Worm (Caenorhabditis elegans): ENCODE results near the gene F39G3.4.

Gene F39G3.4

ce11 chrV:4742190-4742589 lies 17.6 kb downstream of the F39G3.4 start, which contains the start of gene ugt-61:
Gene ugt-61, plus strand, starts transcription at chrV:4742422.
- TF ChIP-seq nhr-28 (tag; optimal IDR thresholded peaks at IDR 0.05) = no peak
- TF ChIP-seq nhr-77 (tag; optimal IDR thresholded peaks at IDR 0.05) = peak; percentile 29
- TF ChIP-seq fos-1 (tag; optimal IDR thresholded peaks at IDR 0.05) = no peak
- no peak for TF ChIP-seq fkh-4 (tag; optimal IDR thresholded peaks at IDR 0.05; ENCODE audit: borderline replicate concordance)
- TF ChIP-seq nhr-11 (tag; optimal IDR thresholded peaks at IDR 0.05) = no peak
- no peak for TF ChIP-seq ztf-4 (tag; optimal IDR thresholded peaks at IDR 0.05)
- TF ChIP-seq fkh-10 (GFP tag; optimal IDR thresholded peaks at IDR 0.05) = no peak
- TF ChIP-seq nhr-237 (tag; optimal IDR thresholded peaks at IDR 0.05) = no peak
- TF ChIP-seq grh-1 (GFP tag; IDR thresholded peaks at IDR 0.05) = no peak
- TF ChIP-seq lsy-2 (tag; optimal IDR thresholded peaks at IDR 0.05) = no peak
- no peak for TF ChIP-seq lir-3 (tag; optimal IDR thresholded peaks at IDR 0.05; ENCODE audit: poor library complexity)
- TF ChIP-seq lin-35 (GFP tag; optimal IDR thresholded peaks at IDR 0.05) = peak in 1 of 2 experiments; percentile 15
- no peak for TF ChIP-seq unc-98 (GFP tag; IDR thresholded peaks at IDR 0.05)
- TF ChIP-seq nhr-71 (tag; optimal IDR thresholded peaks at IDR 0.05) = no peak
- TF ChIP-seq ceh-63 (GFP tag; optimal IDR thresholded peaks at IDR 0.05) = no peak
- TF ChIP-seq skn-1 (tag; optimal IDR thresholded peaks at IDR 0.05) = no peak
- no peak for TF ChIP-seq pag-3 (tag; optimal IDR thresholded peaks at IDR 0.05; ENCODE audit: borderline replicate concordance, insufficient read depth)
- TF ChIP-seq F16B12.6 (tag; optimal IDR thresholded peaks at IDR 0.05) = no peak
- TF ChIP-seq unc-130 (tag; optimal IDR thresholded peaks at IDR 0.05) = no peak
- no peak for TF ChIP-seq Y116A8C.19 (tag; optimal IDR thresholded peaks at IDR 0.05; ENCODE audit: borderline replicate concordance)
- TF ChIP-seq fkh-8 (tag; optimal IDR thresholded peaks at IDR 0.05) = no peak
- TF ChIP-seq nhr-84 (tag; optimal IDR thresholded peaks at IDR 0.05) = no peak
- peak in 1 of 3 experiments; percentile 2 for TF ChIP-seq dpl-1 (GFP tag; optimal IDR thresholded peaks at IDR 0.05)
- no peak for TF ChIP-seq unc-62 (GFP tag; optimal IDR thresholded peaks at IDR 0.05)
- TF ChIP-seq snpc-4 (tag; optimal IDR thresholded peaks at IDR 0.05) = no peak
- TF ChIP-seq jun-1 (tag; optimal IDR thresholded peaks at IDR 0.05) = no peak
- peak; percentile 41 for TF ChIP-seq snu-23 (GFP tag; optimal IDR thresholded peaks at IDR 0.05)
- TF ChIP-seq ceh-8 (GFP tag; optimal IDR thresholded peaks at IDR 0.05) = no peak
- no peak for TF ChIP-seq nhr-76 (tag; optimal IDR thresholded peaks at IDR 0.05)
- TF ChIP-seq xbp-1 (tag; optimal IDR thresholded peaks at IDR 0.05) = no peak
- no peak for TF ChIP-seq elt-2 (tag; optimal IDR thresholded peaks at IDR 0.05)
- no peak for TF ChIP-seq pqm-1 (tag; optimal IDR thresholded peaks at IDR 0.05)
- TF ChIP-seq nhr-90 (tag; optimal IDR thresholded peaks at IDR 0.05; ENCODE audit: poor library complexity) = peak; percentile 21
- TF ChIP-seq egl-13 (tag; optimal IDR thresholded peaks at IDR 0.05) = no peak
- no peak for TF ChIP-seq alr-1 (tag; optimal IDR thresholded peaks at IDR 0.05; ENCODE audit: borderline replicate concordance)
- no peak for TF ChIP-seq mef-2 (tag; optimal IDR thresholded peaks at IDR 0.05)
- TF ChIP-seq sptf-1 (tag; optimal IDR thresholded peaks at IDR 0.05) = no peak
- TF ChIP-seq unc-30 (tag; optimal IDR thresholded peaks at IDR 0.05) = no peak
- TF ChIP-seq isw-1 (GFP tag; IDR thresholded peaks at IDR 0.05) = no peak
- TF ChIP-seq dsc-1 (tag; optimal IDR thresholded peaks at IDR 0.05) = no peak
- TF ChIP-seq rnt-1 (tag; optimal IDR thresholded peaks at IDR 0.05) = peak; percentile 22
- no peak for TF ChIP-seq aha-1 (tag; optimal IDR thresholded peaks at IDR 0.05)
- peak; percentile 81 for TF ChIP-seq nhr-85 (tag)
- no peak for TF ChIP-seq lin-15B (tag; optimal IDR thresholded peaks at IDR 0.05)
- no peak for TF ChIP-seq ceh-90 (tag; optimal IDR thresholded peaks at IDR 0.05)
- peak; percentile 73 for TF ChIP-seq lin-14 (GFP tag; optimal IDR thresholded peaks at IDR 0.05)
- TF ChIP-seq ama-1 (optimal IDR thresholded peaks at IDR 0.05) = no peak
- TF ChIP-seq ceh-82 (tag; optimal IDR thresholded peaks at IDR 0.05) = no peak
- no peak for TF ChIP-seq lin-13 (GFP tag; optimal IDR thresholded peaks at IDR 0.05)
- no peak for TF ChIP-seq ztf-11 (tag; optimal IDR thresholded peaks at IDR 0.05)
- no peak for TF ChIP-seq ces-1 (GFP tag; optimal IDR thresholded peaks at IDR 0.05)
- no peak for TF ChIP-seq pax-3 (tag; optimal IDR thresholded peaks at IDR 0.05)
- no peak for TF ChIP-seq lin-39 (tag; optimal IDR thresholded peaks at IDR 0.05)
- TF ChIP-seq aly-2 (tag; optimal IDR thresholded peaks at IDR 0.05) = no peak
